Fruit fly (Drosophila melanogaster) whole organism, embryonic: Measurements from ENCODE around the gene Drice.

Experiments
- Ada2b ChIP-seq: fragments of 200-800 bp; sonication (Bioruptor generic); IDR thresholded peaks from 2 replicates; pipeline ENCODE4 v1.3.6; 2022; ENCODE audit warnings: missing biosample characterization, missing genetic modification characterization
- Asciz ChIP-seq: fragments of 200-800 bp; sonication (Bioruptor generic); optimal IDR thresholded peaks from 2 replicates; lab custom pipeline; 2017; ENCODE audit warnings: missing biosample characterization, mild to moderate bottlenecking, missing genetic modification characterization, missing genetic modification reagents
- Atf-2 ChIP-seq: fragments of 200-800 bp; sonication (Bioruptor generic); optimal IDR thresholded peaks from 2 replicates; lab custom pipeline; 2016; ENCODE audit warnings: missing biosample characterization, missing genetic modification characterization
- Atf3 ChIP-seq: fragments of 200-800 bp; sonication (Bioruptor generic); optimal IDR thresholded peaks from 3 replicates; lab custom pipeline; 2016; ENCODE audit warnings: missing biosample characterization, missing genetic modification characterization
- CG10366 ChIP-seq: fragments of 200-800 bp; sonication (Bioruptor generic); IDR thresholded peaks from 2 replicates; pipeline ENCODE4 v1.3.6; 2022; ENCODE audit warnings: missing biosample characterization, missing genetic modification characterization
- CG15011 ChIP-seq: fragments of 200-800 bp; sonication (Bioruptor generic); optimal IDR thresholded peaks from 3 replicates; lab custom pipeline; 2018; ENCODE audit warnings: missing biosample characterization, mild to moderate bottlenecking, missing genetic modification characterization
- CG15269 ChIP-seq: fragments of 200-800 bp; sonication (Bioruptor generic); optimal IDR thresholded peaks from 2 replicates; lab custom pipeline; 2018; ENCODE audit warnings: missing biosample characterization, mild to moderate bottlenecking, missing genetic modification characterization, moderate library complexity
- CG1832 ChIP-seq: fragments of 200-800 bp; sonication (Bioruptor generic); optimal IDR thresholded peaks from 2 replicates; lab custom pipeline; 2017; ENCODE audit warnings: missing biosample characterization, mild to moderate bottlenecking, missing genetic modification characterization, inconsistent platforms
- CG18599 ChIP-seq: fragments of 200-800 bp; sonication (Bioruptor generic); optimal IDR thresholded peaks from 3 replicates; lab custom pipeline; 2017; ENCODE audit warnings: missing biosample characterization, missing genetic modification characterization, mild to moderate bottlenecking, moderate library complexity, missing genetic modification reagents
- CG2202 ChIP-seq: fragments of 200-800 bp; sonication (Bioruptor generic); optimal IDR thresholded peaks from 2 replicates; lab custom pipeline; 2018; ENCODE audit warnings: missing biosample characterization, mild to moderate bottlenecking, missing genetic modification characterization
- CG32772 ChIP-seq: fragments of 200-800 bp; sonication (Bioruptor generic); IDR thresholded peaks from 2 replicates; pipeline ENCODE4 v1.3.6; 2022; ENCODE audit warnings: missing biosample characterization, missing genetic modification characterization
- CG3847 ChIP-seq: fragments of 200-800 bp; sonication (Bioruptor generic); IDR thresholded peaks from 2 replicates; pipeline ENCODE4 v1.3.6; 2022; ENCODE audit warnings: missing biosample characterization, missing genetic modification characterization
- CG6854 ChIP-seq: fragments of 200-800 bp; sonication (Bioruptor generic); optimal IDR thresholded peaks from 3 replicates; lab custom pipeline; 2017; ENCODE audit warnings: missing biosample characterization, mild to moderate bottlenecking, missing genetic modification characterization
- CTCF ChIP-seq: fragments of 200-800 bp; sonication (Bioruptor generic); optimal IDR thresholded peaks from 2 replicates; lab custom pipeline; 2017; ENCODE audit warnings: missing biosample characterization, mild to moderate bottlenecking, missing genetic modification characterization, moderate library complexity
- Camta ChIP-seq: fragments of 200-800 bp; sonication (Bioruptor generic); optimal IDR thresholded peaks from 2 replicates; lab custom pipeline; 2016; ENCODE audit warnings: missing biosample characterization, missing genetic modification characterization
- D19A ChIP-seq: fragments of 200-800 bp; optimal IDR thresholded peaks from 3 replicates; lab custom pipeline; 2019; ENCODE audit warnings: missing biosample characterization, mild to moderate bottlenecking, missing genetic modification characterization, moderate library complexity
- Dek ChIP-seq: fragments of 200-800 bp; sonication (Bioruptor generic); optimal IDR thresholded peaks from 3 replicates; lab custom pipeline; 2019; ENCODE audit warnings: missing biosample characterization, mild to moderate bottlenecking, missing genetic modification characterization, moderate library complexity
- Dfd ChIP-seq, 2 experiments: fragments of >200 bp; optimal IDR thresholded peaks; 2 replicates each; lab custom pipeline; 2017; ENCODE audit warnings: missing biosample characterization in 2 of 2, missing genetic modification characterization in 2 of 2
- Dll ChIP-seq: fragments of 200-800 bp; sonication (Bioruptor generic); IDR thresholded peaks from 4 replicates; pipeline ENCODE4 v1.3.6; 2022; ENCODE audit warnings: missing biosample characterization, missing genetic modification characterization; ENCODE audit not compliant: partially characterized antibody
- Dp ChIP-seq: fragments of 200-800 bp; sonication (Bioruptor generic); optimal IDR thresholded peaks from 2 replicates; lab custom pipeline; 2018; ENCODE audit warnings: missing biosample characterization, mild to moderate bottlenecking, missing genetic modification characterization, moderate library complexity
- Drgx ChIP-seq: fragments of 200-800 bp; sonication (Bioruptor generic); IDR thresholded peaks from 2 replicates; pipeline ENCODE4 v1.3.6; 2022; ENCODE audit warnings: missing biosample characterization, missing genetic modification characterization
- Fer1 ChIP-seq: fragments of 200-800 bp; sonication (Bioruptor generic); optimal IDR thresholded peaks from 2 replicates; lab custom pipeline; 2017; ENCODE audit warnings: missing biosample characterization, mild to moderate bottlenecking, missing genetic modification characterization
- Gsc ChIP-seq: fragments of 200-800 bp; sonication (Bioruptor generic); IDR thresholded peaks from 2 replicates; pipeline ENCODE4 v1.3.6; 2022; ENCODE audit warnings: missing biosample characterization, missing genetic modification characterization
- HmgD ChIP-seq: fragments of 200-800 bp; sonication (Bioruptor generic); optimal IDR thresholded peaks from 3 replicates; lab custom pipeline; 2016; ENCODE audit warnings: missing biosample characterization, missing genetic modification characterization
- HmgZ ChIP-seq: fragments of 200-800 bp; sonication (Bioruptor generic); optimal IDR thresholded peaks from 2 replicates; lab custom pipeline; 2018; ENCODE audit warnings: missing biosample characterization, mild to moderate bottlenecking, missing genetic modification characterization
- Hr51 ChIP-seq, 2 experiments: fragments of 200-800 bp; sonication (Bioruptor generic); optimal IDR thresholded peaks; 2 replicates in 1 of 2; 3 replicates in 1 of 2; lab custom pipeline; 2016 to 2018; ENCODE audit warnings: missing biosample characterization in 2 of 2, missing genetic modification characterization in 2 of 2, mild to moderate bottlenecking in 1 of 2, moderate library complexity in 1 of 2
- NK7.1 ChIP-seq: fragments of 200-800 bp; sonication (Bioruptor generic); optimal IDR thresholded peaks from 3 replicates; lab custom pipeline; 2016; ENCODE audit warnings: missing biosample characterization, missing genetic modification characterization
- Ravus ChIP-seq: fragments of 200-800 bp; sonication (Bioruptor generic); IDR thresholded peaks from 2 replicates; pipeline ENCODE4 v1.3.6; 2022; ENCODE audit warnings: missing biosample characterization, missing genetic modification characterization
- Ssrp ChIP-seq: fragments of 200-800 bp; sonication (Bioruptor generic); optimal IDR thresholded peaks from 2 replicates; lab custom pipeline; 2018; ENCODE audit warnings: missing biosample characterization, mild to moderate bottlenecking, missing genetic modification characterization, moderate library complexity
- TFAM ChIP-seq: fragments of 200-800 bp; sonication (Bioruptor generic); optimal IDR thresholded peaks from 2 replicates; lab custom pipeline; 2017; ENCODE audit warnings: missing biosample characterization, missing genetic modification characterization, inconsistent platforms
- crp ChIP-seq, 2 experiments: fragments of 200-800 bp; sonication (Bioruptor generic); optimal IDR thresholded peaks; 2 replicates in 1 of 2; 3 replicates in 1 of 2; lab custom pipeline; 2017; ENCODE audit warnings: missing biosample characterization in 2 of 2, missing genetic modification characterization in 2 of 2, mild to moderate bottlenecking in 1 of 2, moderate library complexity in 1 of 2
- disco-r ChIP-seq: fragments of 200-800 bp; sonication (Bioruptor generic); optimal IDR thresholded peaks from 2 replicates; lab custom pipeline; 2016; ENCODE audit warnings: missing biosample characterization, missing genetic modification characterization
- dm ChIP-seq: fragments of 200-800 bp; sonication (Bioruptor generic); optimal IDR thresholded peaks from 3 replicates; lab custom pipeline; 2016; ENCODE audit warnings: missing biosample characterization, missing genetic modification characterization
- dmrt11E ChIP-seq: fragments of 200-800 bp; sonication (Bioruptor generic); optimal IDR thresholded peaks from 3 replicates; lab custom pipeline; 2018; ENCODE audit warnings: missing biosample characterization, mild to moderate bottlenecking, missing genetic modification characterization, moderate library complexity
- ems ChIP-seq: fragments of 200-800 bp; sonication (Bioruptor generic); optimal IDR thresholded peaks from 3 replicates; lab custom pipeline; 2016; ENCODE audit warnings: missing biosample characterization, missing genetic modification characterization
- en ChIP-seq: fragments of 200-800 bp; sonication (Bioruptor generic); optimal IDR thresholded peaks from 2 replicates; lab custom pipeline; 2016; ENCODE audit warnings: missing biosample characterization, missing genetic modification characterization
- esg ChIP-seq: fragments of 200-800 bp; sonication (Bioruptor generic); conservative IDR thresholded peaks from 2 replicates; pipeline ENCODE4 v1.3.6; 2022; ENCODE audit warnings: missing biosample characterization, missing genetic modification characterization
- gfzf ChIP-seq: fragments of 200-800 bp; sonication (Bioruptor generic); optimal IDR thresholded peaks from 2 replicates; lab custom pipeline; 2016; ENCODE audit warnings: missing biosample characterization, mild to moderate bottlenecking, missing genetic modification characterization, moderate library complexity
- grau ChIP-seq: fragments of 200-800 bp; optimal IDR thresholded peaks from 3 replicates; lab custom pipeline; 2019; ENCODE audit warnings: missing biosample characterization, mild to moderate bottlenecking, missing genetic modification characterization, moderate library complexity
- ham ChIP-seq: fragments of 200-800 bp; sonication (Bioruptor generic); IDR thresholded peaks from 2 replicates; pipeline ENCODE4 v1.3.6; 2022; ENCODE audit warnings: missing biosample characterization, missing genetic modification characterization
- ind ChIP-seq: fragments of 200-800 bp; sonication (Bioruptor generic); optimal IDR thresholded peaks from 3 replicates; lab custom pipeline; 2016; ENCODE audit warnings: missing biosample characterization, missing genetic modification characterization
- lmd ChIP-seq: fragments of 200-800 bp; sonication (Bioruptor generic); IDR thresholded peaks from 2 replicates; pipeline ENCODE4 v1.3.6; 2022; ENCODE audit warnings: missing biosample characterization, missing genetic modification characterization
- nom ChIP-seq: fragments of 200-800 bp; sonication (Bioruptor generic); optimal IDR thresholded peaks from 2 replicates; lab custom pipeline; 2017; ENCODE audit warnings: missing biosample characterization, missing genetic modification characterization, mild to moderate bottlenecking, moderate library complexity, missing genetic modification reagents
- pum ChIP-seq: fragments of 200-800 bp; sonication (Bioruptor generic); optimal IDR thresholded peaks from 2 replicates; lab custom pipeline; 2016; ENCODE audit warnings: missing biosample characterization, missing genetic modification characterization
- sim ChIP-seq: fragments of 200-800 bp; sonication (Bioruptor generic); IDR thresholded peaks from 2 replicates; pipeline ENCODE4 v1.3.6; 2022; ENCODE audit warnings: missing biosample characterization, missing genetic modification characterization
- sna ChIP-seq: fragments of 200-800 bp; sonication (Bioruptor generic); IDR thresholded peaks from 2 replicates; pipeline ENCODE4 v1.3.6; 2022; ENCODE audit warnings: missing biosample characterization, missing genetic modification characterization; ENCODE audit not compliant: partially characterized antibody
- sqz ChIP-seq: fragments of 200-800 bp; sonication (Bioruptor generic); optimal IDR thresholded peaks from 3 replicates; lab custom pipeline; 2018; ENCODE audit warnings: missing biosample characterization, mild to moderate bottlenecking, missing genetic modification characterization
- ssp ChIP-seq: fragments of 200-800 bp; sonication (Bioruptor generic); IDR thresholded peaks from 2 replicates; pipeline ENCODE4 v1.3.6; 2022; ENCODE audit warnings: missing biosample characterization, missing genetic modification characterization
- tin ChIP-seq: fragments of 200-800 bp; sonication (Bioruptor generic); optimal IDR thresholded peaks from 3 replicates; lab custom pipeline; 2016; ENCODE audit warnings: missing biosample characterization, missing genetic modification characterization
- zen ChIP-seq: fragments of 200-800 bp; sonication (Bioruptor generic); optimal IDR thresholded peaks from 3 replicates; lab custom pipeline; 2018; ENCODE audit warnings: missing biosample characterization, mild to moderate bottlenecking, missing genetic modification characterization, moderate library complexity

Gene Drice

DNA sequence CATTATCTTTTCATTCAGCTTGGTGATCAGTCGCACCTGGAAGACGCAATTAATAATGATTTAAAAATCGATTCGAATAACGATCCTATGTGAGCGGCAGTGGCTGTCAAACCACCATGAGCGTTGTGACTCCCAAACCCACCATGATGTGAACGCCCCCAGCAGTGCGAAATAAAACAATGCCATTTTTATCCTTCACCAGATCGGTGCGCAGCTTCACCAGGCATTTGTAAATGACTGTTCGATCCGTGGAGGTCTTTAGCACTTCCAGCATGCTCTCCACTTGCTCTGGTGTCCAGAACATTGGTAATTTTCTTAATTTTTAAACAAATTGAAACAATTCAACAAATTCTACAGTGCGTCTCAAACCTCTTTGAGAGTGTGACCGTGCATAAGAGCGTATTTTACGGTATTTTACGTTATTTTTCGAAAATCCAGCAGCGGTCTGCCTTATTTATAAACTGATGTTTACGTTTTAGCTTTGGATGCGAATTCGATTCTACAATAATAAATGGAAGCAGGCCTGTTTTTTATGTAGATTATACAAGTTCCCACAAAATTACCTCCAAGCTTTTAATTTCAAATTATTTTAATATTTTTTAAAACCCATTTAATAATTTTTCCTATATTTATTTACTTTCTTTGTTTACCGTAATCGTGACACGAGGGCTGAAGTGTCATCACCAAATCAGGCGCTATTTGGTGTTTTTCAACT is at the start of gene Drice, which contains the start of gene Rnb (continued):
- TF ChIP-seq CG3847 (GFP tag; lab: Robert Waterston, UW) (peak; percentile 51), dmrt11E (tag; lab: Kevin White, UChicago) (peak; percentile 49), Ada2b (GFP tag; lab: Robert Waterston, UW) (no peak), Dp (peak; percentile 52), Ssrp (tag; lab: Kevin White, UChicago) (peak; percentile 18), CTCF (GFP tag; lab: Kevin White, UChicago) (no peak), Gsc (GFP tag; lab: Robert Waterston, UW) (no peak), grau (tag; lab: Kevin White, UChicago) (peak; percentile 45), esg (GFP tag; lab: Robert Waterston, UW) (no peak), CG10366 (GFP tag; lab: Robert Waterston, UW) (peak; percentile 30; the same call in 1 of the 2 replicates), Atf3 (GFP tag; lab: Kevin White, UChicago) (no peak), nom (GFP tag; lab: Kevin White, UChicago) (peak; percentile 25), crp (GFP tag; optimal IDR thresholded peaks at IDR 0.05; lab: Kevin White, UChicago) (peak in 1 of 2 experiments; percentile 2), Asciz (no peak), sqz (GFP tag; lab: Kevin White, UChicago) (no peak), ham (GFP tag; lab: Robert Waterston, UW) (no peak), lmd (GFP tag; lab: Robert Waterston, UW) (peak; percentile 8; the same call in 1 of the 2 replicates), disco-r (GFP tag; lab: Kevin White, UChicago) (no peak), HmgZ (no peak), Ravus (GFP tag; lab: Robert Waterston, UW) (no peak), CG15269 (tag; lab: Kevin White, UChicago) (no peak), en (GFP tag; lab: Kevin White, UChicago) (no peak), NK7.1 (GFP tag; lab: Kevin White, UChicago) (no peak), sna (peak; percentile 74), Fer1 (GFP tag; lab: Kevin White, UChicago) (peak; percentile 36), Dfd (GFP tag; optimal IDR thresholded peaks at IDR 0.05; lab: Kevin White, UChicago) (no peak), CG6854 (GFP tag; lab: Kevin White, UChicago) (peak; percentile 50), ssp (GFP tag; lab: Robert Waterston, UW) (peak; percentile 35), CG15011 (GFP tag; lab: Kevin White, UChicago) (no peak), HmgD (GFP tag; lab: Kevin White, UChicago) (no peak), Camta (GFP tag; lab: Kevin White, UChicago) (no peak), D19A (tag; lab: Kevin White, UChicago) (no peak), sim (GFP tag; lab: Robert Waterston, UW) (no peak), TFAM (GFP tag; lab: Kevin White, UChicago) (no peak), gfzf (peak; percentile 83), CG1832 (GFP tag; lab: Kevin White, UChicago) (no peak), ems (no peak), CG2202 (no peak), Dll (GFP tag; lab: Robert Waterston, UW) (peak; percentile 86), Drgx (GFP tag; lab: Robert Waterston, UW) (no peak), CG32772 (GFP tag; lab: Robert Waterston, UW) (0 out of 2 replicates have a peak, but pooled peaks have one; percentile 25), pum (GFP tag; lab: Kevin White, UChicago) (no peak), Atf-2 (GFP tag; lab: Kevin White, UChicago) (no peak), dm (GFP tag; lab: Kevin White, UChicago) (no peak), ind (GFP tag; lab: Kevin White, UChicago) (no peak), tin (GFP tag; lab: Kevin White, UChicago) (peak; percentile 38), Dek (tag; lab: Kevin White, UChicago) (no peak), CG18599 (GFP tag; lab: Kevin White, UChicago) (no peak), Hr51 (GFP tag; optimal IDR thresholded peaks at IDR 0.05; lab: Kevin White, UChicago) (no peak), zen (tag; lab: Kevin White, UChicago) (peak; percentile 46)
